Fruit fly (Drosophila melanogaster) whole organism, embryonic: ENCODE measurements around the gene Sfp23F.

Experiments used
- ATbp ChIP-seq: fragments of 200-800 bp; sonication (Bioruptor generic); optimal IDR thresholded peaks from 2 replicates; lab custom pipeline; 2017; ENCODE audit warnings: missing biosample characterization, mild to moderate bottlenecking, missing genetic modification characterization, missing genetic modification reagents
- Awh ChIP-seq: fragments of 200-800 bp; sonication (Bioruptor generic); IDR thresholded peaks from 2 replicates; pipeline ENCODE4, ENCODE4 v1.3.6; 2022; ENCODE audit warnings: missing biosample characterization, missing genetic modification characterization
- CG10366 ChIP-seq: fragments of 200-800 bp; sonication (Bioruptor generic); IDR thresholded peaks from 2 replicates; pipeline ENCODE4 v1.3.6; 2022; ENCODE audit warnings: missing biosample characterization, missing genetic modification characterization
- CG10959 ChIP-seq: fragments of 200-800 bp; sonication (Bioruptor generic); IDR thresholded peaks from 2 replicates; pipeline ENCODE4 v1.3.6; 2022; ENCODE audit warnings: missing biosample characterization, missing genetic modification characterization
- CG13123 ChIP-seq: fragments of 200-800 bp; sonication (Bioruptor generic); optimal IDR thresholded peaks from 2 replicates; lab custom pipeline; 2016; ENCODE audit warnings: missing biosample characterization, missing genetic modification characterization
- CG17186 ChIP-seq: fragments of 200-800 bp; sonication (Bioruptor generic); optimal IDR thresholded peaks from 3 replicates; lab custom pipeline; 2017; ENCODE audit warnings: missing biosample characterization, missing genetic modification reagents, missing genetic modification characterization
- CG17359 ChIP-seq: fragments of 200-800 bp; sonication (Bioruptor generic); optimal IDR thresholded peaks from 3 replicates; lab custom pipeline; 2018; ENCODE audit warnings: missing biosample characterization, mild to moderate bottlenecking, missing genetic modification characterization, moderate library complexity
- CG1792 ChIP-seq: fragments of 200-800 bp; sonication (Bioruptor generic); optimal IDR thresholded peaks from 2 replicates; lab custom pipeline; 2016; ENCODE audit warnings: missing biosample characterization, missing genetic modification characterization
- CG2875 ChIP-seq: fragments of 200-800 bp; sonication (Bioruptor generic); optimal IDR thresholded peaks from 2 replicates; lab custom pipeline; 2017; ENCODE audit warnings: missing biosample characterization, mild to moderate bottlenecking, missing genetic modification characterization, missing genetic modification reagents
- CG30403 ChIP-seq: fragments of 200-800 bp; sonication (Bioruptor generic); optimal IDR thresholded peaks from 3 replicates; lab custom pipeline; 2016; ENCODE audit warnings: missing biosample characterization, missing genetic modification characterization
- CG32532 ChIP-seq: fragments of 200-800 bp; sonication (Bioruptor generic); IDR thresholded peaks from 2 replicates; pipeline ENCODE4 v1.3.6; 2022; ENCODE audit warnings: missing biosample characterization, missing genetic modification characterization
- CG34376 ChIP-seq: fragments of 200-800 bp; sonication (Bioruptor generic); optimal IDR thresholded peaks from 2 replicates; lab custom pipeline; 2018; ENCODE audit warnings: missing biosample characterization, mild to moderate bottlenecking, missing genetic modification characterization
- CG5953 ChIP-seq: fragments of 200-800 bp; sonication (Bioruptor generic); IDR thresholded peaks from 2 replicates; pipeline ENCODE4 v1.3.6; 2022; ENCODE audit warnings: missing biosample characterization, missing genetic modification characterization
- CG7839 ChIP-seq: fragments of 200-800 bp; sonication (Bioruptor generic); optimal IDR thresholded peaks from 3 replicates; lab custom pipeline; 2018; ENCODE audit warnings: missing biosample characterization, mild to moderate bottlenecking, missing genetic modification characterization, moderate library complexity
- CG8765 ChIP-seq: fragments of 200-800 bp; sonication (Bioruptor generic); IDR thresholded peaks from 2 replicates; pipeline ENCODE4 v1.3.6; 2022; ENCODE audit warnings: missing biosample characterization, missing genetic modification characterization
- CrebB ChIP-seq: fragments of 200-800 bp; sonication (Bioruptor generic); optimal IDR thresholded peaks from 3 replicates; lab custom pipeline; 2018; ENCODE audit warnings: missing biosample characterization, mild to moderate bottlenecking, missing genetic modification characterization
- Deaf1 ChIP-seq: fragments of 200-800 bp; optimal IDR thresholded peaks from 3 replicates; lab custom pipeline; 2019; ENCODE audit warnings: missing biosample characterization, mild to moderate bottlenecking, missing genetic modification characterization, moderate library complexity
- Dfd ChIP-seq, 2 experiments: fragments of >200 bp; optimal IDR thresholded peaks; 2 replicates each; lab custom pipeline; 2017; ENCODE audit warnings: missing biosample characterization in 2 of 2, missing genetic modification characterization in 2 of 2
- ERR ChIP-seq: fragments of 200-800 bp; sonication (Bioruptor generic); optimal IDR thresholded peaks from 2 replicates; lab custom pipeline; 2016; ENCODE audit warnings: missing biosample characterization, missing genetic modification characterization
- Hand ChIP-seq: fragments of 200-800 bp; sonication (Bioruptor generic); optimal IDR thresholded peaks from 2 replicates; lab custom pipeline; 2017; ENCODE audit warnings: mild to moderate bottlenecking, missing biosample characterization, missing genetic modification reagents, missing genetic modification characterization
- Hmr ChIP-seq: fragments of 200-800 bp; sonication (Bioruptor generic); optimal IDR thresholded peaks from 3 replicates; lab custom pipeline; 2017; ENCODE audit warnings: mild to moderate bottlenecking, missing biosample characterization, missing genetic modification reagents, missing genetic modification characterization
- MTF-1 ChIP-seq: fragments of 200-800 bp; sonication (Bioruptor generic); optimal IDR thresholded peaks from 2 replicates; lab custom pipeline; 2018; ENCODE audit warnings: missing biosample characterization, mild to moderate bottlenecking, missing genetic modification characterization, borderline replicate concordance
- Mrtf ChIP-seq: fragments of 200-800 bp; sonication (Bioruptor generic); IDR thresholded peaks from 3 replicates; pipeline ENCODE4 v1.3.6; 2022; ENCODE audit warnings: missing biosample characterization, missing genetic modification characterization
- NK7.1 ChIP-seq: fragments of 200-800 bp; sonication (Bioruptor generic); optimal IDR thresholded peaks from 3 replicates; lab custom pipeline; 2016; ENCODE audit warnings: missing biosample characterization, missing genetic modification characterization
- Opbp ChIP-seq: fragments of 200-800 bp; sonication (Bioruptor generic); IDR thresholded peaks from 3 replicates; pipeline ENCODE4 v1.3.6; 2022; ENCODE audit warnings: missing biosample characterization, missing genetic modification characterization; ENCODE audit not compliant: partially characterized antibody
- Pdp1 ChIP-seq, 2 experiments: fragments of 200-800 bp; sonication (Bioruptor generic); optimal IDR thresholded peaks; 3 replicates each; lab custom pipeline; 2016; ENCODE audit warnings: missing biosample characterization in 2 of 2, missing genetic modification characterization in 2 of 2, mild to moderate bottlenecking in 1 of 2, moderate library complexity in 1 of 2
- Ptx1 ChIP-seq: fragments of 200-800 bp; sonication (Bioruptor generic); IDR thresholded peaks from 2 replicates; pipeline ENCODE4 v1.3.6; 2022; ENCODE audit warnings: missing biosample characterization, missing genetic modification characterization
- Rfx ChIP-seq: fragments of 200-800 bp; sonication (Bioruptor generic); IDR thresholded peaks from 2 replicates; pipeline ENCODE4 v1.3.6; 2022; ENCODE audit warnings: missing biosample characterization, missing genetic modification characterization
- Six4 ChIP-seq: fragments of 200-800 bp; sonication (Bioruptor generic); optimal IDR thresholded peaks from 2 replicates; lab custom pipeline; 2016; ENCODE audit warnings: missing biosample characterization, missing genetic modification characterization
- Trl ChIP-seq, 3 experiments: fragments of >200 bp in 2 of 3; fragments of 200-800 bp in 1 of 3; sonication (Bioruptor generic) in 1 of 3; optimal IDR thresholded peaks; 2 replicates in 1 of 3; 3 replicates in 2 of 3; lab custom pipeline; 2016 to 2017; ENCODE audit warnings: missing biosample characterization in 1 of 3, missing genetic modification characterization in 1 of 3
- ac ChIP-seq: fragments of 200-800 bp; sonication (Bioruptor generic); optimal IDR thresholded peaks from 3 replicates; lab custom pipeline; 2017; ENCODE audit warnings: missing biosample characterization, mild to moderate bottlenecking, missing genetic modification characterization
- amos ChIP-seq: fragments of 200-800 bp; sonication (Bioruptor generic); IDR thresholded peaks from 2 replicates; pipeline ENCODE4 v1.3.6; 2022; ENCODE audit warnings: missing biosample characterization, missing genetic modification characterization; ENCODE audit not compliant: partially characterized antibody
- chn ChIP-seq: fragments of 200-800 bp; sonication (Bioruptor generic); optimal IDR thresholded peaks from 2 replicates; lab custom pipeline; 2016; ENCODE audit warnings: missing biosample characterization, missing genetic modification characterization
- croc ChIP-seq: fragments of 200-800 bp; sonication (Bioruptor generic); conservative IDR thresholded peaks from 3 replicates; pipeline ENCODE4 v1.3.6; 2022; ENCODE audit warnings: missing biosample characterization, missing genetic modification characterization
- ems ChIP-seq: fragments of 200-800 bp; sonication (Bioruptor generic); optimal IDR thresholded peaks from 3 replicates; lab custom pipeline; 2016; ENCODE audit warnings: missing biosample characterization, missing genetic modification characterization
- en ChIP-seq: fragments of 200-800 bp; sonication (Bioruptor generic); optimal IDR thresholded peaks from 2 replicates; lab custom pipeline; 2016; ENCODE audit warnings: missing biosample characterization, missing genetic modification characterization
- fd96Cb ChIP-seq: fragments of 200-800 bp; sonication (Bioruptor generic); optimal IDR thresholded peaks from 2 replicates; lab custom pipeline; 2018; ENCODE audit warnings: missing biosample characterization, mild to moderate bottlenecking, missing genetic modification characterization, moderate library complexity
- gsb-n ChIP-seq: fragments of 200-800 bp; sonication (Bioruptor generic); optimal IDR thresholded peaks from 3 replicates; lab custom pipeline; 2018; ENCODE audit warnings: missing biosample characterization, mild to moderate bottlenecking, missing genetic modification characterization
- hbn ChIP-seq: fragments of 200-800 bp; sonication (Bioruptor generic); IDR thresholded peaks from 2 replicates; pipeline ENCODE4 v1.3.6; 2022; ENCODE audit warnings: missing biosample characterization, missing genetic modification characterization; ENCODE audit not compliant: partially characterized antibody
- lab ChIP-seq: fragments of 200-800 bp; sonication (Bioruptor generic); optimal IDR thresholded peaks from 3 replicates; lab custom pipeline; 2017; ENCODE audit warnings: missing biosample characterization, missing genetic modification characterization, mild to moderate bottlenecking, moderate library complexity, missing genetic modification reagents
- odd ChIP-seq: fragments of 200-800 bp; sonication (Bioruptor generic); optimal IDR thresholded peaks from 2 replicates; lab custom pipeline; 2017; ENCODE audit warnings: missing biosample characterization, mild to moderate bottlenecking, missing genetic modification characterization
- otp ChIP-seq: fragments of 200-800 bp; sonication (Bioruptor generic); IDR thresholded peaks from 3 replicates; pipeline ENCODE4, ENCODE4 v1.3.6; 2022; ENCODE audit warnings: missing biosample characterization, missing genetic modification characterization
- peb ChIP-seq: fragments of 200-800 bp; sonication (Bioruptor generic); IDR thresholded peaks from 2 replicates; pipeline ENCODE4 v1.3.6; 2022; ENCODE audit warnings: missing biosample characterization, missing genetic modification characterization
- phol ChIP-seq: fragments of 200-800 bp; sonication (Bioruptor generic); optimal IDR thresholded peaks from 3 replicates; lab custom pipeline; 2018; ENCODE audit warnings: missing biosample characterization, mild to moderate bottlenecking, missing genetic modification characterization, moderate library complexity
- pros ChIP-seq: fragments of 200-800 bp; sonication (Bioruptor generic); optimal IDR thresholded peaks from 3 replicates; lab custom pipeline; 2019; ENCODE audit warnings: missing biosample characterization, mild to moderate bottlenecking, missing genetic modification characterization, moderate library complexity
- pzg ChIP-seq: fragments of 200-800 bp; sonication (Bioruptor generic); optimal IDR thresholded peaks from 3 replicates; lab custom pipeline; 2018; ENCODE audit warnings: missing biosample characterization, mild to moderate bottlenecking, missing genetic modification characterization, moderate library complexity
- scrt ChIP-seq: fragments of 200-800 bp; sonication (Bioruptor generic); optimal IDR thresholded peaks from 2 replicates; lab custom pipeline; 2018; ENCODE audit warnings: missing biosample characterization, mild to moderate bottlenecking, missing genetic modification characterization, moderate library complexity
- sens ChIP-seq: fragments of 200-800 bp; sonication (Bioruptor generic); peaks from one replicate; lab custom pipeline; 2016; ENCODE audit warnings: missing biosample characterization, missing genetic modification characterization
- sisA ChIP-seq: fragments of 200-800 bp; sonication (Bioruptor generic); IDR thresholded peaks from 2 replicates; pipeline ENCODE4 v1.3.6; 2022; ENCODE audit warnings: missing biosample characterization, missing genetic modification characterization
- so ChIP-seq: fragments of 200-800 bp; sonication (Bioruptor generic); IDR thresholded peaks from 3 replicates; pipeline ENCODE4 v1.3.6; 2022; ENCODE audit warnings: missing biosample characterization, missing genetic modification characterization

Sfp23F gene

dm6 chr2L:3341231-3341935 lies 46.2 kb downstream of the Sfp23F start (continued):
- no peak; the same call in 1 of the 2 replicates for TF ChIP-seq Ptx1 (GFP tag; lab: Robert Waterston, UW)
- TF ChIP-seq CG10366, result 0 out of 2 replicates have a peak, but pooled peaks have one; percentile 21
- peak; percentile 13 for TF ChIP-seq ATbp
- TF ChIP-seq CG10959 (GFP tag; lab: Robert Waterston, UW), result no peak
- TF ChIP-seq MTF-1 (GFP tag; lab: Kevin White, UChicago), result no peak
- no peak for TF ChIP-seq sens (GFP tag; lab: Kevin White, UChicago)
- TF ChIP-seq chn (GFP tag; lab: Kevin White, UChicago), result no peak
- TF ChIP-seq pros (GFP tag; lab: Kevin White, UChicago), result no peak
- peak; percentile 6 for TF ChIP-seq CG2875 (GFP tag; lab: Kevin White, UChicago)
- no peak for TF ChIP-seq Trl (optimal IDR thresholded peaks at IDR 0.05; lab: Kevin White, UChicago)
- TF ChIP-seq Trl (GFP tag; optimal IDR thresholded peaks at IDR 0.05; lab: Kevin White, UChicago), result no peak
- TF ChIP-seq Hmr (GFP tag; lab: Kevin White, UChicago), result no peak
- TF ChIP-seq CG17186, result no peak
- TF ChIP-seq ems (GFP tag; lab: Kevin White, UChicago), result no peak
- no peak for TF ChIP-seq pzg (GFP tag; lab: Kevin White, UChicago)
- TF ChIP-seq CrebB, result no peak
- TF ChIP-seq ERR (GFP tag; lab: Kevin White, UChicago), result no peak
- no peak for TF ChIP-seq Dfd (GFP tag; optimal IDR thresholded peaks at IDR 0.05; lab: Kevin White, UChicago)
- TF ChIP-seq CG34376 (GFP tag; lab: Kevin White, UChicago), result no peak
- no peak for TF ChIP-seq CG1792
- no peak for TF ChIP-seq CG13123 (GFP tag; lab: Kevin White, UChicago)
- TF ChIP-seq CG7839 (tag; lab: Kevin White, UChicago), result peak; percentile 44
- no peak for TF ChIP-seq Hand (GFP tag; lab: Kevin White, UChicago)
- TF ChIP-seq Six4 (GFP tag; lab: Kevin White, UChicago), result no peak
- no peak for TF ChIP-seq hbn
- TF ChIP-seq so, result no peak
- no peak for TF ChIP-seq NK7.1 (GFP tag; lab: Kevin White, UChicago)
- no peak for TF ChIP-seq croc
- TF ChIP-seq peb, result no peak
- no peak; the same call in 1 of the 2 replicates for TF ChIP-seq sisA (GFP tag; lab: Robert Waterston, UW)
- no peak for TF ChIP-seq Pdp1 (GFP tag; optimal IDR thresholded peaks at IDR 0.05; lab: Kevin White, UChicago)
- TF ChIP-seq CG8765 (GFP tag; lab: Robert Waterston, UW), result no peak
- TF ChIP-seq Awh, result no peak
- no peak for TF ChIP-seq amos (GFP tag; lab: Robert Waterston, UW)
- no peak for TF ChIP-seq CG32532 (GFP tag; lab: Robert Waterston, UW)
- peak; percentile 1 for TF ChIP-seq fd96Cb (tag; lab: Kevin White, UChicago)
- TF ChIP-seq ac (GFP tag; lab: Kevin White, UChicago), result no peak
- no peak for TF ChIP-seq Deaf1
- TF ChIP-seq CG30403 (GFP tag; lab: Kevin White, UChicago), result peak; percentile 3
- TF ChIP-seq scrt (GFP tag; lab: Kevin White, UChicago), result no peak
- TF ChIP-seq CG5953 (GFP tag; lab: Robert Waterston, UW), result no peak
- peak; percentile 25 for TF ChIP-seq CG17359 (tag; lab: Kevin White, UChicago)
- no peak for TF ChIP-seq Opbp (GFP tag; lab: Robert Waterston, UW)
- TF ChIP-seq otp (GFP tag; lab: Robert Waterston, UW), result no peak
- no peak for TF ChIP-seq odd (GFP tag; lab: Kevin White, UChicago)
- no peak for TF ChIP-seq Rfx (GFP tag; lab: Robert Waterston, UW)
- TF ChIP-seq lab, result no peak
- no peak for TF ChIP-seq Mrtf (GFP tag; lab: Robert Waterston, UW)
- TF ChIP-seq phol, result peak; percentile 20
- no peak for TF ChIP-seq gsb-n (tag; lab: Kevin White, UChicago)
- TF ChIP-seq en (GFP tag; lab: Kevin White, UChicago), result no peak
